Fruit fly (Drosophila melanogaster): ENCODE results near the gene CG14262.

CG14262 gene

DNA sequence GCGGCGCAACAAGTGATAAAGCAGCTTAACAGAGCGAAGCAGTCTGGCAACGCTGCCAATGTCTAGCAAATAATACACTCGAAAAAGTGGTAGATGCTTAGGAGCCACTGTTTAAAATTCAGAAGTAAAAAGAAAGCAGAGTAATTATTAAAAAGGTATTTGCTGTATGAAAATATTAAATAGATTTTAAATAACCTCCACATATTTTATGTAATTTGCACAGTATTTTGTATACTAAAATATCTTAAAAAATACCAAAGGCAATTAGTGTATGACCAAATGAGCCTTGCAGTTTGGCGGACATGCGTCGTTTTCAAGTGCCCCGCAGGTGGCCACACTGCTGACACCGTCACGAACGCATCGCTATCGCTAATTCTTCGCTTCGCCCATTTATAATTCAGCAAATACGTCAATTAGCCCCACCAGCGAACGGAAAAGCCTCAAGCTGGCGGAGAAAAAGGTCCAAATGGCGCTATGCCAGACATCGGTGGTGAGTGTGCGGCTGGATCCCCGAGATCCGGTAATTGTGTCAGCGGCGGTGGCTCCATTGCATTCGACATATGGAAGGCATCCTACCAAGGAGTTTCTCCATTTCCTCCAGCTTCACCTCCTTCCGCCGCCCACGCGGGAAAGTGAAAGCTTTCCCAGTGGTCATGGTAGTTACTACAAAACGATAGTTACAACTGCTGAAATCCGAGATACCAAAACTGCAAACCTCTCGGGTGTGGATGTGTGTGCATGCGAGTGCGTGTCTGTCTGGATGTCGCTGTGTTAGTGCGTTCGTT is 11.9 kb downstream of the CG14262 start, which contains the start of gene pll (continued):
- TF ChIP-seq CG17612 (GFP tag; IDR thresholded peaks at IDR 0.05) (0 out of 2 replicates have a peak, but pooled peaks have one; percentile 26), CG7963 (GFP tag; IDR thresholded peaks at IDR 0.05; ENCODE audit: partially characterized antibody) (no peak), Bgb (GFP tag; IDR thresholded peaks at IDR 0.05; ENCODE audit: partially characterized antibody) (peak; percentile 66), ham (GFP tag; IDR thresholded peaks at IDR 0.05) (no peak), repo (GFP tag; optimal IDR thresholded peaks at IDR 0.05) (peak; percentile 29), pita (GFP tag; optimal IDR thresholded peaks at IDR 0.05) (no peak), fd96Cb (tag; optimal IDR thresholded peaks at IDR 0.05) (peak; percentile 75), CG8924 (tag; optimal IDR thresholded peaks at IDR 0.05) (peak; percentile 77), CG10959 (GFP tag; IDR thresholded peaks at IDR 0.05) (peak; percentile 73), Optix (GFP tag; IDR thresholded peaks at IDR 0.05) (0 out of 3 replicates have a peak, but pooled peaks have one; percentile 41), pros (GFP tag; optimal IDR thresholded peaks at IDR 0.05) (no peak), so (GFP tag; IDR thresholded peaks at IDR 0.05) (peak; percentile 86), CG17385 (GFP tag; optimal IDR thresholded peaks at IDR 0.05) (no peak), pnt (GFP tag; optimal IDR thresholded peaks at IDR 0.05) (peak; percentile 36), Eip74EF (GFP tag; optimal IDR thresholded peaks at IDR 0.05) (no peak)

DNA sequence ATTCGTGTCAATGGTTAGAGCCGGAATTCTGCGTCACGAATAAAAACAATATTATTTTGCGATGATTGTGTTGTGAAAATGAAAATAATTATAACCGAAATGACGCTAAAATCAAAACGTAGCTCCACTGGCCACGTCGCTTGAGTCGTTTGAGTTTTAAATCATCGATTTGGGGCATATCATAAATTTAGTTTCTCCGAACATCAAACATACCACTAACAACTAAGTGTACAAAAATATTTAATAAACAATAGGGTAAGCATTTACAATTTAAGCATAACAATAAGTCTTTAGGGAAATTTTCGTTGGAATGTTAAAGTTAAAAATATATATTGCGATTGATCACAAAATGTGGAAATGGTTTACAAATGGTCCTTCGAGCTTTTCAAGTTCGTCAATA is 14.3 kb downstream of the CG14262 start, which contains the start of the genes TTLL6B and TfIIA-L:
Gene TTLL6B, minus strand, starts transcription at position 101 of the 400 bp plus-strand sequence.
Gene TfIIA-L, plus strand, starts transcription at position 206 of the 400 bp plus-strand sequence.
- TF ChIP-seq ham (GFP tag; IDR thresholded peaks at IDR 0.05) = no peak
- no peak for TF ChIP-seq sim (GFP tag; IDR thresholded peaks at IDR 0.05)
- no peak for TF ChIP-seq YL-1 (GFP tag; optimal IDR thresholded peaks at IDR 0.05)
- no peak for TF ChIP-seq stc (GFP tag; IDR thresholded peaks at IDR 0.05)
- TF ChIP-seq zf30C (GFP tag; optimal IDR thresholded peaks at IDR 0.05) = no peak
- no peak for TF ChIP-seq CG18599 (GFP tag; optimal IDR thresholded peaks at IDR 0.05)
- TF ChIP-seq Atf3 (GFP tag; optimal IDR thresholded peaks at IDR 0.05) = no peak
- TF ChIP-seq CG3163 (GFP tag; optimal IDR thresholded peaks at IDR 0.05) = no peak
- TF ChIP-seq CG12104 (GFP tag; optimal IDR thresholded peaks at IDR 0.05) = no peak
- no peak for TF ChIP-seq CG3838 (GFP tag; optimal IDR thresholded peaks at IDR 0.05)
- TF ChIP-seq tgo (GFP tag; IDR thresholded peaks at IDR 0.05) = no peak
- no peak for TF ChIP-seq run (tag; optimal IDR thresholded peaks at IDR 0.05)

DNA sequence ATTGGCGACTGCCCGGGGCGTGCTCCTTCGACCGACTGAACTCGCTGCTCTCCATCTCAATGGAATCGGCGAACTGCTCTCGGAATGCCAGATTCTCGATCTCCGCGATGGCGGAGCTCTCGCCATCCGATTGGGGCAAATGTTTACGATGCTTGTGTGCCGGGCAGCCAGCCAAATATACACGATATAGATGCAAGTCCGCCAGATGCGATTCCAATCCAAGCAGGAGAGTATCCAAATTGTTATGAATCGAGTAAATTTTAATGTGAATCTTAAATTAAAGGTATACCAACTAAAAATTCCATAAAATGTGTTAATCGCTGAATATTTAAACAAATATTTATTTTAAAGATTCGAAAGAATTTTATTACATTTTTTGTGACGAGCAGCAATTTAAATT is 17.3 kb downstream of the CG14262 start, which contains the start of gene CG5984:
Gene CG5984, minus strand, starts transcription at position 101 of the 400 bp plus-strand sequence.
- TF ChIP-seq Opbp (GFP tag; IDR thresholded peaks at IDR 0.05; ENCODE audit: partially characterized antibody) (no peak), Deaf1 (tag; optimal IDR thresholded peaks at IDR 0.05) (peak; percentile 32), CG12299 (tag; optimal IDR thresholded peaks at IDR 0.05) (no peak), CG5245 (GFP tag; optimal IDR thresholded peaks at IDR 0.05) (no peak), toy (GFP tag; IDR thresholded peaks at IDR 0.05) (no peak), hkb (optimal IDR thresholded peaks at IDR 0.05) (no peak), hkb (GFP tag; IDR thresholded peaks at IDR 0.05) (no peak), CG4404 (GFP tag; IDR thresholded peaks at IDR 0.05) (no peak), ro (GFP tag; IDR thresholded peaks at IDR 0.05) (no peak), CG11093 (GFP tag; IDR thresholded peaks at IDR 0.05) (no peak), CG13775 (GFP tag; optimal IDR thresholded peaks at IDR 0.05) (no peak), aop (GFP tag; IDR thresholded peaks at IDR 0.05) (no peak), sd (tag; optimal IDR thresholded peaks at IDR 0.05) (peak; percentile 88), trem (tag; optimal IDR thresholded peaks at IDR 0.05) (no peak), Nf-YC (tag; optimal IDR thresholded peaks at IDR 0.05) (peak; percentile 37), CG2199 (GFP tag; IDR thresholded peaks at IDR 0.05) (no peak), dati (GFP tag; IDR thresholded peaks at IDR 0.05) (no peak), tgo (GFP tag; IDR thresholded peaks at IDR 0.05) (no peak)
